Worm (Caenorhabditis elegans) whole organism, L4/young adult: ENCODE results near the gene coh-1.

Experiments used
- dao-5 ChIP-seq: sonication (generic microtip); optimal IDR thresholded peaks from 2 replicates; lab custom pipeline; 2016; ENCODE audit warnings: missing genotype, missing genetic modification characterization, moderate library complexity, missing compliant biosample characterization
- him-1 ChIP-seq: sonication (generic microtip); optimal IDR thresholded peaks from 2 replicates; lab custom pipeline; 2016; ENCODE audit warnings: missing genotype, missing genetic modification reagents, missing genetic modification characterization, missing compliant biosample characterization

DNA sequence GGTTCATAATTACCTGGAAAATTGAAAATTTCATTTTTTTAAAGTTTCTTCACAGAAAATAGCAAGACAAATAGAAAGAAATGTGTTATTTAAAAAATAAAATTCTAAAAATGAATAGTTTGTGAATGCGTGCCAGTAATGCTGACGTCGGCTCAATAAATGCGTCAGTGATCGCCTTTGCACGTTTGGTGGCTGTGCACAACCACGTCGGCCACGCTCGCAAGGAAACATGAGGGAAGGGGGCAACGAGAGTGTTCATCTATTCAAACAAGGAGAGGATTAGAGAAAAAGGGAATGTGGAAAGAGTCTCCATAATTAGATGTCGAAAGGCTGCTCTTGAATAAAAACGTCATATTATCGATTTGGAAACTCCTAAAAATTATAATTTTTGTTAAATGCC lies 26.2 kb upstream of the coh-1 start, which contains the start of gene uggt-1:
- TF ChIP-seq dao-5 (tag; lab: Kevin White, UChicago): no peak
- TF ChIP-seq him-1: peak; percentile 90
